Fruit fly (Drosophila melanogaster): ENCODE data around the gene Tsp86D.

Tsp86D gene

dm6 chr3R:10893327-10893726 lies 24.8 kb downstream of the Tsp86D start, which contains the start of gene CG6621 (continued):
- TF ChIP-seq Hmr (GFP tag; optimal IDR thresholded peaks at IDR 0.05) (peak; percentile 69), bbx (GFP tag; IDR thresholded peaks at IDR 0.05; ENCODE audit: partially characterized antibody) (peak; percentile 26; the same call in 1 of the 2 replicates), sisA (GFP tag; IDR thresholded peaks at IDR 0.05) (no peak), Hr78 (GFP tag; optimal IDR thresholded peaks at IDR 0.05) (no peak), lov (optimal IDR thresholded peaks at IDR 0.05) (no peak), lov (GFP tag; IDR thresholded peaks at IDR 0.05) (no peak), CG17568 (GFP tag; optimal IDR thresholded peaks at IDR 0.05) (no peak), sr (GFP tag; IDR thresholded peaks at IDR 0.05) (no peak), yki (optimal IDR thresholded peaks at IDR 0.05) (no peak), B-H1 (GFP tag; IDR thresholded peaks at IDR 0.05) (no peak), toy (GFP tag; IDR thresholded peaks at IDR 0.05) (no peak), CG11456 (GFP tag; IDR thresholded peaks at IDR 0.05) (0 out of 3 replicates have a peak, but pooled peaks have one; percentile 23), CG43689 (GFP tag; IDR thresholded peaks at IDR 0.05) (no peak), ato (GFP tag; IDR thresholded peaks at IDR 0.05; ENCODE audit: partially characterized antibody) (0 out of 2 replicates have a peak, but pooled peaks have one; percentile 24), Fer3 (tag; optimal IDR thresholded peaks at IDR 0.05) (no peak), tap (tag; optimal IDR thresholded peaks at IDR 0.05) (no peak), CG14965 (GFP tag; optimal IDR thresholded peaks at IDR 0.05; ENCODE audit: borderline replicate concordance) (no peak), CG2678 (tag; optimal IDR thresholded peaks at IDR 0.05) (no peak), cad (GFP tag; optimal IDR thresholded peaks at IDR 0.05) (no peak), dmrt11E (tag; optimal IDR thresholded peaks at IDR 0.05) (no peak), Nf-YA (GFP tag; IDR thresholded peaks at IDR 0.05) (no peak), CG10654 (GFP tag; optimal IDR thresholded peaks at IDR 0.05) (no peak), unpg (GFP tag; optimal IDR thresholded peaks at IDR 0.05) (no peak), mld (GFP tag; IDR thresholded peaks at IDR 0.05; ENCODE audit: partially characterized antibody) (no peak), Sin3A (optimal IDR thresholded peaks at IDR 0.05) (peak; percentile 80), aop (GFP tag; IDR thresholded peaks at IDR 0.05) (no peak), tin (GFP tag; optimal IDR thresholded peaks at IDR 0.05) (no peak), so (GFP tag; IDR thresholded peaks at IDR 0.05) (no peak), CG11504 (tag; optimal IDR thresholded peaks at IDR 0.05) (no peak), CG30431 (GFP tag; optimal IDR thresholded peaks at IDR 0.05) (no peak), CG13775 (GFP tag; optimal IDR thresholded peaks at IDR 0.05) (no peak), Med (GFP tag) (peak; percentile 93), CG3407 (GFP tag; optimal IDR thresholded peaks at IDR 0.05) (no peak), hkb (optimal IDR thresholded peaks at IDR 0.05) (peak; percentile 28), hkb (GFP tag; IDR thresholded peaks at IDR 0.05) (no peak), croc (GFP tag; conservative IDR thresholded peaks at IDR 0.05) (no peak), dpn (GFP tag; optimal IDR thresholded peaks at IDR 0.05) (peak in 1 of 2 experiments; percentile 10), ssp (GFP tag; IDR thresholded peaks at IDR 0.05) (0 out of 2 replicates have a peak, but pooled peaks have one; percentile 10), Dip3 (GFP tag; optimal IDR thresholded peaks at IDR 0.05) (no peak), Hsf (GFP tag; optimal IDR thresholded peaks at IDR 0.05) (no peak), odd (GFP tag; optimal IDR thresholded peaks at IDR 0.05) (no peak), Dp (GFP tag; optimal IDR thresholded peaks at IDR 0.05) (peak; percentile 73), CG8924 (tag; optimal IDR thresholded peaks at IDR 0.05) (peak; percentile 20), ham (GFP tag; IDR thresholded peaks at IDR 0.05) (no peak), CG10209 (GFP tag; optimal IDR thresholded peaks at IDR 0.05) (no peak), eyg (GFP tag; optimal IDR thresholded peaks at IDR 0.05) (no peak), tio (GFP tag; optimal IDR thresholded peaks at IDR 0.05) (no peak), scrt (GFP tag; optimal IDR thresholded peaks at IDR 0.05) (no peak), CG6175 (GFP tag; IDR thresholded peaks at IDR 0.05) (no peak), eve (GFP tag; optimal IDR thresholded peaks at IDR 0.05) (no peak), rib (GFP tag; IDR thresholded peaks at IDR 0.05) (no peak), Scr (GFP tag; IDR thresholded peaks at IDR 0.05; ENCODE audit: partially characterized antibody) (peak; percentile 65)

Measured in whole organism, embryonic.